Fruit fly (Drosophila melanogaster) whole organism, adult: Measurements from ENCODE around the gene CG43439.
A peak's percentile ranks its signal among the peaks of the same experiment; 100 is the strongest.

Experiments used
- CG12768 ChIP-seq: fragments of 200-800 bp; sonication (Bioruptor generic); optimal IDR thresholded peaks from 2 replicates; lab custom pipeline; 2017; ENCODE audit warnings: missing biosample characterization, missing genetic modification characterization, mild to moderate bottlenecking, moderate library complexity, missing genetic modification reagents
- CG14711 ChIP-seq: fragments of 200-800 bp; sonication (Bioruptor generic); optimal IDR thresholded peaks from 2 replicates; lab custom pipeline; 2018; ENCODE audit warnings: missing biosample characterization, mild to moderate bottlenecking, missing genetic modification characterization, moderate library complexity
- CG1620 ChIP-seq: fragments of 200-800 bp; sonication (Bioruptor generic); optimal IDR thresholded peaks from 2 replicates; lab custom pipeline; 2016; ENCODE audit warnings: missing biosample characterization, missing genetic modification characterization
- CG7101 ChIP-seq: fragments of 200-800 bp; sonication (Bioruptor generic); optimal IDR thresholded peaks from 2 replicates; lab custom pipeline; 2018; ENCODE audit warnings: missing biosample characterization, mild to moderate bottlenecking, missing genetic modification characterization, moderate library complexity
- Hr96 ChIP-seq: fragments of 200-800 bp; sonication (Bioruptor generic); optimal IDR thresholded peaks from 2 replicates; lab custom pipeline; 2016; ENCODE audit warnings: missing biosample characterization, missing genetic modification characterization
- Mnt ChIP-seq: fragments of 200-800 bp; sonication (Bioruptor generic); optimal IDR thresholded peaks from 2 replicates; lab custom pipeline; 2016; ENCODE audit warnings: missing biosample characterization, mild to moderate bottlenecking, missing genetic modification characterization
- bab1 ChIP-seq: fragments of 200-800 bp; sonication (Bioruptor generic); optimal IDR thresholded peaks from 3 replicates; lab custom pipeline; 2019; ENCODE audit warnings: missing biosample characterization, mild to moderate bottlenecking, missing genetic modification characterization, moderate library complexity
- cnc ChIP-seq, 2 experiments: fragments of >200 bp; optimal IDR thresholded peaks; 2 replicates each; lab custom pipeline; 2017
- kay ChIP-seq: fragments of 200-800 bp; sonication (Bioruptor generic); peaks from one replicate; lab custom pipeline; 2016; ENCODE audit warnings: missing biosample characterization, missing genetic modification characterization, borderline replicate concordance
- ovo ChIP-seq: fragments of 200-800 bp; sonication (Bioruptor generic); optimal IDR thresholded peaks from 2 replicates; lab custom pipeline; 2016; ENCODE audit warnings: missing biosample characterization, missing genetic modification characterization
- pad ChIP-seq: fragments of 200-800 bp; sonication (Bioruptor generic); optimal IDR thresholded peaks from 3 replicates; lab custom pipeline; 2017; ENCODE audit warnings: missing biosample characterization, missing genetic modification characterization, mild to moderate bottlenecking, moderate library complexity, missing genetic modification reagents
- tj ChIP-seq: fragments of 200-800 bp; sonication (Bioruptor generic); optimal IDR thresholded peaks from 3 replicates; lab custom pipeline; 2017; ENCODE audit warnings: missing biosample characterization, mild to moderate bottlenecking, missing genetic modification characterization, moderate library complexity

- TF ChIP-seq Mnt (GFP tag; lab: Kevin White, UChicago) (no peak), kay (no peak), Hr96 (GFP tag; lab: Kevin White, UChicago) (no peak), CG1620 (GFP tag; lab: Kevin White, UChicago) (no peak), CG14711 (tag; lab: Kevin White, UChicago) (no peak), CG7101 (tag; lab: Kevin White, UChicago) (peak; percentile 14), cnc (optimal IDR thresholded peaks at IDR 0.05; lab: Kevin White, UChicago) (no peak), ovo (no peak), bab1 (peak; percentile 17), CG12768 (GFP tag; lab: Kevin White, UChicago) (no peak), pad (GFP tag; lab: Kevin White, UChicago) (peak; percentile 18), tj (GFP tag; lab: Kevin White, UChicago) (no peak)
These were observed 4.7 kb upstream of the CG43439 start for dm6 chr3L:6988942-6989569.
